Worm (Caenorhabditis elegans): ENCODE results near the gene upp-1.
"Not testable (repeated sequence)": the region's sequence is repeated elsewhere in the genome, so short reads cannot be mapped to it uniquely, and the experiment has no call there.

upp-1 gene

DNA sequence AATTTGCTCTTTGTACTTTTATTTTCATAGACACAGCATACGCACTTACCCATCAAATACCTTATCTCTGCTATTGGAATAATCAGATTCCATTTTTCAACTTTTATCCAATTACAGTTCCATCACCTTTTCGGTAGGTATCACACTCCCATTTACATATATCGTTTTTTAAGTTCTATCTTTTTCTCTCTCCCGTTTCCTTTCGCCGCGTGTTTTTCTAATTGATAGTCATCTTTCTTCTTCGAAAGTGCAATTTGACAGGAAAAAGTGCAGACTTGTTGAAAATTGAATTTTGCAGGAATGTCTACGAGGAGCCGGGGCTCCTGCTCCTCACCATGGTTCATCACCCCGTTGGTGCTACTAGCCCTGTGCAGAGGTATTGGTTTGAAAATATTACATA lies 17.8 kb downstream of the upp-1 start, which contains the start of gene fbn-1:
Gene fbn-1, plus strand, starts transcription at position 301 of the 400 bp plus-strand sequence.
- TF ChIP-seq dao-5 (tag; optimal IDR thresholded peaks at IDR 0.05) (no peak), him-1 (tag; optimal IDR thresholded peaks at IDR 0.05) (no peak), W03F9.2 (tag; optimal IDR thresholded peaks at IDR 0.05) (no peak)

DNA sequence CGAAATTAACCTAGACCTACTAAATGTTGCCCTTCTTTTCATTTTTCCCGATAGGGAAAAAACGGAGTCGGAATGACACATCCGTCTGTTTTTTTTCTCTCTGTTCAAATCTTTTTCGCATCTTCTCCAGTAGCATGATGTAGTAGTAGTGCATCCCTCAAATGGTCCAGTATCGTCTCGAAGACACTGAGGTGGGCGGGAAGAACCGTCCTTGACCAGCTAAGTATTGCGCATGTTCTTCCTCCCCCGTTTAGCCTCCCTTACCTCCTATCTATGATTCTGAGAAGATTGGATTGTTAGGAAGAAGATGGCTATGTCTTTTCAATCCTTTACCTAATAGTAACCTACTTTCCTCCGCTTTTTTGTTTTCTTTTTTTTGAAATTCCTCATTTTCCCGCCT lies 20.0 kb downstream of the upp-1 start:
- TF ChIP-seq him-1 (tag; optimal IDR thresholded peaks at IDR 0.05) (no peak), dao-5 (tag; optimal IDR thresholded peaks at IDR 0.05) (no peak), W03F9.2 (tag; optimal IDR thresholded peaks at IDR 0.05) (no peak)

DNA sequence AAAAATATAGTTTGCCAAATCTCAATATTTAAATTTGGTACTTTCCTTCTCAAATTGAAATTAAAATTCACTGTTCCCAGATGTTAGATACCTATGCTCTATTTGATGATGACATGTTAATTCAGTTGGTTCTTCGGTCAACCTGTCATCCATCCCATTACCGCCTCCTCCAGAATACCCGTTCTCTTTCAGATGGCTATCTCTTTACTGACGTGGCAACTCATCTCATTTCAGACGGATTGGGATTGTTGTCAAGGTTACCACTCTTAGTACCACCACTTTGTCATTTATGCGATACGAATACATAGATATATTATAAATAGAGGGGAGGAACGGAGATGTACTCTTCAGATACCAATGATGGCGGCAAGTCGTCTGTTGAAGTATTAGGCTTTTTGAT lies 21.5 kb downstream of the upp-1 start:
- TF ChIP-seq W03F9.2 (tag; optimal IDR thresholded peaks at IDR 0.05) (no peak), dao-5 (tag; optimal IDR thresholded peaks at IDR 0.05) (no peak), him-1 (tag; optimal IDR thresholded peaks at IDR 0.05) (no peak)

DNA sequence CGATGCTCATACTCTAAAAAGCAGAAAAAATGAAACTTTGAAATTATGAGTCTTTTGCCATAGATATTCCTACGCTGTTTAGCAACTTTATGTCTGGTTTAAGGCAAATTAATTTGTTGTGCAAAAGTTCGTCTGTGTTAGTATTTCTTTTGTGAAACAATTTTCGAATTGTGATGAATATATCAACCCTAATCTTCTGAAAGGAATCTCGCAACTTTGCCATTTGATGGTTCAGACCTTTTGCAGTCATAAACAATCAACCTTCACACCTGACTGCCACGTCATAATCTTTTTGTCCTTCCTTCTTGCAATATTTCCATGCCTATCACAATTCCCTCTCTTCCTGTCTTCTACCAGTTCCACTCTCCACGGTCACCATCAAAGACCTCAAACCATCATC lies 23.1 kb downstream of the upp-1 start:
- TF ChIP-seq him-1 (tag; optimal IDR thresholded peaks at IDR 0.05) (no peak), dao-5 (tag; optimal IDR thresholded peaks at IDR 0.05) (no peak), W03F9.2 (tag; optimal IDR thresholded peaks at IDR 0.05) (no peak)

DNA sequence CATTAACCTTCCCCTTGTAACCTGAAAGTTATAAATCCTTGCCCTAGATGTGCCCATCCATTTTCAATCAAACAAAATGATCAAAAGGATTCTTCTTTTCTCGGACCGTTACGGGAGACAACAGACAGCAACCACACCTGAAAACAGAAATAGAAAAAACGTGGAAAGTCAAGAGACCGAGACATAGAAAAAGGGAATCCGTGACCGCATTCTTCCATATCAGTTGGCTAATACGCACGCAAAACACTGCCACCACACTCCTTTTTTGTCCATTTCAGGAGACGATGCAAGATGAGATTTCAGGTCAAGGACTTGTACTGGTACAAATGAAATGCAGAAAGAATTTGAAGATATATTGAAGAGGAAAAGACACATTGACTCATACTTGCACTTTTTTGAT lies 24.6 kb downstream of the upp-1 start:
- no peak for TF ChIP-seq him-1 (tag; optimal IDR thresholded peaks at IDR 0.05)
- no peak for TF ChIP-seq W03F9.2 (tag; optimal IDR thresholded peaks at IDR 0.05)
- no peak for TF ChIP-seq dao-5 (tag; optimal IDR thresholded peaks at IDR 0.05)

DNA sequence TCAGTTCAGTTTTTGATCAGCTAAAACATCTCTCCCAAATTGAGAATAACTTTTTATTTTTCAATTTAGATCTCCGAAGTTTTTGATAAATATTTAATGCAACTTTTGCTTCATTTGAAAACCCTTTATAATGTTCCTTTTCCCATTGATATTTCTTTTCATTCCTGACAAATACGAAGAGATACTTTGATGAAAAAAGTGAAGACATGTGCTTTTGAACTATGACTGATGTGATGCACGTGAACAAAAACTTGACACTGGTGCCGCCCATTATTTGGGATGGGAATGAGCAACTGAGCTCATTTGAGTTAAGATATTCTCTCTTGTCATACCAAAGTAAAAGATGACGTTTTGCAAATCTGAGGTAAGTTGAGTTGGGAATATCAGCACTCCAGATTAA lies 26.7 kb downstream of the upp-1 start, which contains the start of gene T04A6.1:
Gene T04A6.1, plus strand, starts transcription at position 301 of the 400 bp plus-strand sequence.
- TF ChIP-seq W03F9.2 (tag; optimal IDR thresholded peaks at IDR 0.05): no peak
- no peak for TF ChIP-seq him-1 (tag; optimal IDR thresholded peaks at IDR 0.05)
- no peak for TF ChIP-seq dao-5 (tag; optimal IDR thresholded peaks at IDR 0.05)

DNA sequence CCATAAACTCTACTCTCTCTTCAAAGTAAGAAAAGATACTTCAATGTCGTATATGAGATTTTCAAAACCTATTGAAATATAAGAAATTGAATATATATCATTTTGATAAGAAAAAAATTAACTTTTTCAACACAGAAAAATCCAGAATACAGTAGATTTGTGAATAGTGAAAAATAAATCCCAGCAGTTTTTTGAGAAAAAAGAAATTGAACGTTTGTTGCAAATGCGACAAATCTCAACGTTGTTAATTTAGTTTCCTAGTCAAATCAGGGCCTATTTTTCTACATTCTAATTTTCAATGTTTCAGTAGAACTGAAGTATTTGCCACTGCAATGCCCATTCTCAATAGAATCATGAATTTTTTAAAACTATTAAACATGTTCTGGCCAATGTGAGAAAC lies 28.4 kb downstream of the upp-1 start, which contains the start of gene T04A6.2:
Gene T04A6.2, plus strand, starts transcription at position 301 of the 400 bp plus-strand sequence.
- TF ChIP-seq W03F9.2 (tag; optimal IDR thresholded peaks at IDR 0.05) (no peak), him-1 (tag; optimal IDR thresholded peaks at IDR 0.05) (no peak), dao-5 (tag; optimal IDR thresholded peaks at IDR 0.05) (no peak)

DNA sequence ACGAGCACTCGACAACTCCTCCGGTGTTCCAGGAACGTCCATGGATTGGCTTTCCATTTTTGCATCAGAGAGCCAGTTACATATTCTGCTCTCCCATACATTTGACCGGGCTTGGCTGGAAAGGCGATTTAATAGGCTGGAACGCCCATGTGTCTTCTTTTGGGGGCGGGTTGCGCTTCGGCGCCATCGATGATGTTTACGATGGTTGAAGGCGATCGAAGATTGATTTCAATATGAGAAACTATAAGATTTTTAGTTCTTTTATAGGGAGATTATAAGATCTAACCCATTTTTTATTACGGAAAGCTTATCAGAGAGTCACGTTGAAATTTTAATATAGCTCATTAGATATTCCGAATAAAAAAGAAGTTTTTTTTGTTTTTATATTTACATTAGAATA lies 33.7 kb downstream of the upp-1 start, which contains the start of gene nsph-4.3:
Gene nsph-4.3, minus strand, starts transcription at position 101 of the 400 bp plus-strand sequence.
- TF ChIP-seq W03F9.2 (tag; optimal IDR thresholded peaks at IDR 0.05) (no peak), dao-5 (tag; optimal IDR thresholded peaks at IDR 0.05) (no peak), him-1 (tag; optimal IDR thresholded peaks at IDR 0.05) (no peak)

DNA sequence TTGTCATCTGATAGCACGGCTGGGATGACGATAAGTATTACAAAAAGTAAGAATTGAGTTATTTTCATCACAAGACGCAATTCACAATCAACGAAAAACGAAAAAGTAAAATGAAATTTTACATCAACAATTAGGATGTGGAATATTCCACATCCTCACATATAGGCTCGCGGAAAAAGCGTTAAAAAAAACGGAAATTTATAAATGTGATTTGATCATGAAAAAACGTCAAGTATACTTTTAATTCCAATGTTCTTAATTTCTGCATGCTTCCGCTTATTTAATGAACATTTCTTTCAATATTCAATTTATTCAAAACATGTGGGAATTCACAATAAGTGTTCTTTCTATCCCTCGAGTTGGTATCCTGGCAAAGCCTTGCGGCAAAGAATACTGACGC lies 34.7 kb downstream of the upp-1 start, which contains the start of gene T04A6.3:
Gene T04A6.3, minus strand, starts transcription at position 101 of the 400 bp plus-strand sequence.
- TF ChIP-seq W03F9.2 (tag; optimal IDR thresholded peaks at IDR 0.05) (no peak), him-1 (tag; optimal IDR thresholded peaks at IDR 0.05) (no peak), dao-5 (tag; optimal IDR thresholded peaks at IDR 0.05) (no peak)

DNA sequence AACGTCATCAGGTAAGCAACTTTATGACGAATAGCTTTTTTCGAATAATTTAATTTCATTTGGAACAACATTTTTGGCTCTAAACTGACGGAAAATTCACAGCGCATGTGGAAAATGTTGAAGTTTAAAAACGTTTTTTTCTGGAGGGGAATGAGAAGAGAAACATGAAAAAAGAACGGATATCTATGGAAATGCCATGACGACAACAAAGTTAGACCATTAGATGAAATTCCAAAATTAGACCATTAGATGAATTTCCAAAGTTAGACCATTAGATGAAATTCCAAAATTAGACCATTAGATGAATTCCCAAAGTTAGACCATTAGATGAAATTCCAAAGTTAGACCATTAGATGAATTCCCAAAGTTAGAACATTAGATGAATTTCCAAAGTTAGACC lies 48.4 kb downstream of the upp-1 start, which contains the start of gene Y80D4G.2:
Gene Y80D4G.2, minus strand, starts transcription at position 101 of the 400 bp plus-strand sequence.
- TF ChIP-seq dao-5, him-1, W03F9.2 (tag; optimal IDR thresholded peaks at IDR 0.05): not testable (repeated sequence)

DNA sequence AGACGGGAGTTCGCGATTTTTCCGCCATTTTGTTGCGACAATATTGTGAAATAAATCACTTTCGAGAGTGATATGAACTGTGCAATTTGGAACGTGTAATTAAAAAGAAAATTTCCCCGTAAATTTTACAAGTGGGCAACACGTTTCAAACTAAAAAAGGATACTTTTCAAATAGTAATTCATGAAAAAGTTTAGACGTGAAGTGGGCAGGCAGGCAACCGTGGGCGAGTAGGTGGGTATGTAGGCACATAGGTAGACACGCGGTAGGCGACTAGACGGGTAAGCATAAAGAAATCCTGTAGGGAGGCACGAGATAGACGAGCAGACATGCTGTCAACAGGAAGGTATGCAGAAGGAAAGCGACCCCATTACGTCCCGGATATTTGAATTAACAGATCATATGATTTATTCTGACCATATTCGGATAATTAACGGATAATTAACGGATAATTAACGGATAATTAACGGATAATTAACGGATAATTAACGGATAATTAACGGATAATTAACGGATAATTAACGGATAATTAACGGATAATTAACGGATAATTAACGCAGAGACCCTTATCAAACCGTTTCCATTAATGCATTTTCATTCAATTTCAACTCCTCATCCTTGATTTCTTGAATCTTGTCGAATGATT lies 49.5 kb downstream of the upp-1 start, which contains the start of gene R13A5.11:
Gene R13A5.11, minus strand, starts transcription at position 51 of the 644 bp plus-strand sequence.
- no peak for TF ChIP-seq him-1 (tag; optimal IDR thresholded peaks at IDR 0.05)
- no peak for TF ChIP-seq W03F9.2 (tag; optimal IDR thresholded peaks at IDR 0.05)
- no peak for TF ChIP-seq dao-5 (tag; optimal IDR thresholded peaks at IDR 0.05)

Measured in whole organism, L4/young adult.